Worm (Caenorhabditis elegans): ENCODE data around the gene cthd-1.

The cthd-1 gene

ce11 chrV:9709747-9710146 is 31.7 kb downstream of the cthd-1 start, which contains the start of gene tag-120:
TSS of gene tag-120 (minus strand) at chrV:9709814.
- no peak for TF ChIP-seq dve-1 (tag; optimal IDR thresholded peaks at IDR 0.05)
- no peak for TF ChIP-seq fax-1 (tag; optimal IDR thresholded peaks at IDR 0.05)
- no peak for TF ChIP-seq pax-1 (tag; optimal IDR thresholded peaks at IDR 0.05)
- TF ChIP-seq pqm-1 (tag; optimal IDR thresholded peaks at IDR 0.05), result no peak
- no peak for TF ChIP-seq odd-2 (tag; optimal IDR thresholded peaks at IDR 0.05)
- TF ChIP-seq fkh-6 (tag; optimal IDR thresholded peaks at IDR 0.05), result no peak
- TF ChIP-seq unc-55 (GFP tag; optimal IDR thresholded peaks at IDR 0.05), result no peak
- TF ChIP-seq lin-11 (tag; optimal IDR thresholded peaks at IDR 0.05), result no peak
- TF ChIP-seq syd-9 (tag; optimal IDR thresholded peaks at IDR 0.05), result no peak

- no peak for TF ChIP-seq hlh-13 (GFP tag; optimal IDR thresholded peaks at IDR 0.05)
- TF ChIP-seq elt-2 (tag; optimal IDR thresholded peaks at IDR 0.05), result peak; percentile 81
These were observed 33.1 kb downstream of the cthd-1 start for ce11 chrV:9711174-9711573.

- no peak for TF ChIP-seq fax-1 (tag; optimal IDR thresholded peaks at IDR 0.05)
- no peak for TF ChIP-seq zip-5 (tag; optimal IDR thresholded peaks at IDR 0.05)
- TF ChIP-seq odd-2 (tag; optimal IDR thresholded peaks at IDR 0.05), result no peak
- no peak for TF ChIP-seq ets-4 (tag; optimal IDR thresholded peaks at IDR 0.05)
- TF ChIP-seq unc-55 (GFP tag; optimal IDR thresholded peaks at IDR 0.05), result no peak
- TF ChIP-seq ama-1 (optimal IDR thresholded peaks at IDR 0.05), result no peak
- no peak for TF ChIP-seq nhr-11 (tag; optimal IDR thresholded peaks at IDR 0.05)
- TF ChIP-seq lin-11 (tag; optimal IDR thresholded peaks at IDR 0.05), result no peak
- no peak for TF ChIP-seq K09A11.1 (tag; optimal IDR thresholded peaks at IDR 0.05; ENCODE audit: insufficient read depth)
- no peak for TF ChIP-seq ahr-1 (tag; optimal IDR thresholded peaks at IDR 0.05)
- no peak for TF ChIP-seq ceh-45 (GFP tag; IDR thresholded peaks at IDR 0.05)
- TF ChIP-seq ceh-24 (tag; optimal IDR thresholded peaks at IDR 0.05), result no peak
These were observed 34.5 kb downstream of the cthd-1 start for ce11 chrV:9712418-9713173.

- no peak for TF ChIP-seq sox-4 (tag; optimal IDR thresholded peaks at IDR 0.05)
- no peak for TF ChIP-seq unc-3 (GFP tag; conservative IDR thresholded peaks at IDR 0.05)
- TF ChIP-seq unc-3 (tag; optimal IDR thresholded peaks at IDR 0.05), result no peak
- TF ChIP-seq unc-55 (GFP tag; optimal IDR thresholded peaks at IDR 0.05), result no peak
- no peak for TF ChIP-seq hlh-15 (tag; optimal IDR thresholded peaks at IDR 0.05)
These were observed 35.5 kb downstream of the cthd-1 start, which contains the start of gene F40F9.10 for ce11 chrV:9713532-9713931. TSS of gene F40F9.10 (minus strand) at chrV:9713632.

- TF ChIP-seq F13H6.1 (tag; optimal IDR thresholded peaks at IDR 0.05) (no peak), unc-3 (GFP tag; conservative IDR thresholded peaks at IDR 0.05) (no peak), unc-3 (tag; optimal IDR thresholded peaks at IDR 0.05) (no peak), pqm-1 (tag; optimal IDR thresholded peaks at IDR 0.05) (no peak), unc-55 (GFP tag; optimal IDR thresholded peaks at IDR 0.05) (no peak), elt-2 (tag; optimal IDR thresholded peaks at IDR 0.05) (no peak), sox-4 (tag; optimal IDR thresholded peaks at IDR 0.05) (no peak), ref-2 (tag; optimal IDR thresholded peaks at IDR 0.05) (no peak), lim-6 (tag; optimal IDR thresholded peaks at IDR 0.05) (no peak), K09A11.1 (tag; optimal IDR thresholded peaks at IDR 0.05; ENCODE audit: insufficient read depth) (no peak), Y22D7AL.16 (tag; optimal IDR thresholded peaks at IDR 0.05) (no peak), C08G9.2 (tag; optimal IDR thresholded peaks at IDR 0.05) (no peak), gmeb-2 (tag; optimal IDR thresholded peaks at IDR 0.05) (no peak), ceh-45 (GFP tag; IDR thresholded peaks at IDR 0.05) (no peak), odd-2 (tag; optimal IDR thresholded peaks at IDR 0.05) (no peak), ceh-31 (tag; optimal IDR thresholded peaks at IDR 0.05) (no peak), nfya-1 (tag; optimal IDR thresholded peaks at IDR 0.05) (no peak), pha-2 (tag; optimal IDR thresholded peaks at IDR 0.05) (no peak), nhr-232 (tag; optimal IDR thresholded peaks at IDR 0.05) (no peak), syd-9 (tag; optimal IDR thresholded peaks at IDR 0.05) (no peak), ets-4 (tag; optimal IDR thresholded peaks at IDR 0.05) (no peak)
These were observed 36.8 kb downstream of the cthd-1 start, which contains the start of gene F40F9.3 for ce11 chrV:9714909-9715308. TSS of gene F40F9.3 (plus strand) at chrV:9715209.

All from whole organism, late embryonic.